Comparison of ENCODE assay signal across 5 fruit fly cellular contexts in genomic region chr2L:5084586-5085257, dm6.
TF ChIP-seq lines count a peak whose summit lies in the region.

No protein-coding gene starts in this region.

- TF ChIP-seq CTCF in whole organism, embryonic (GFP tag; optimal IDR thresholded peaks at IDR 0.05; lab: Kevin White, UChicago), result no peak

TF ChIP-seq in whole organism, adult, 20 proteins besides CTCF, POLR2A, EP300 and RAD21:
- TF ChIP-seq CG12768 (GFP tag; optimal IDR thresholded peaks at IDR 0.05; lab: Kevin White, UChicago) (no peak), kay (GFP tag; lab: Kevin White, UChicago; ENCODE audit: borderline replicate concordance) (peak; percentile 3)

TF ChIP-seq in whole organism, embryonic, 481 proteins besides CTCF, POLR2A, EP300 and RAD21 (continues in another document):
- TF ChIP-seq row (GFP tag; IDR thresholded peaks at IDR 0.05; lab: Robert Waterston, UW) (0 out of 3 replicates have a peak, but pooled peaks have one; percentile 30), CG13894 (tag; optimal IDR thresholded peaks at IDR 0.05; lab: Kevin White, UChicago) (no peak), lola (GFP tag; optimal IDR thresholded peaks at IDR 0.05; lab: Kevin White, UChicago) (no peak), Ravus (GFP tag; IDR thresholded peaks at IDR 0.05; lab: Robert Waterston, UW) (no peak), Dp (GFP tag; optimal IDR thresholded peaks at IDR 0.05; lab: Kevin White, UChicago) (no peak), CG15269 (tag; optimal IDR thresholded peaks at IDR 0.05; lab: Kevin White, UChicago) (no peak), CG14441 (GFP tag; IDR thresholded peaks at IDR 0.05; lab: Robert Waterston, UW) (no peak), Elba2 (GFP tag; optimal IDR thresholded peaks at IDR 0.05; lab: Kevin White, UChicago) (no peak), Lpt (GFP tag; optimal IDR thresholded peaks at IDR 0.05; lab: Kevin White, UChicago) (no peak), CG33213 (GFP tag; optimal IDR thresholded peaks at IDR 0.05; lab: Kevin White, UChicago) (no peak), CG8290 (GFP tag; optimal IDR thresholded peaks at IDR 0.05; lab: Kevin White, UChicago) (no peak), CG8290 (tag; optimal IDR thresholded peaks at IDR 0.05; lab: Kevin White, UChicago) (no peak), YL-1 (GFP tag; optimal IDR thresholded peaks at IDR 0.05; lab: Kevin White, UChicago) (no peak), Asciz (GFP tag; optimal IDR thresholded peaks at IDR 0.05; lab: Kevin White, UChicago) (no peak), Deaf1 (tag; optimal IDR thresholded peaks at IDR 0.05; lab: Kevin White, UChicago) (no peak), dm (GFP tag; optimal IDR thresholded peaks at IDR 0.05; lab: Kevin White, UChicago) (no peak), Scr (GFP tag; IDR thresholded peaks at IDR 0.05; lab: Robert Waterston, UW; ENCODE audit: partially characterized antibody) (no peak), Spps (tag; optimal IDR thresholded peaks at IDR 0.05; lab: Kevin White, UChicago) (no peak), MTF-1 (GFP tag; optimal IDR thresholded peaks at IDR 0.05; lab: Kevin White, UChicago; ENCODE audit: borderline replicate concordance) (no peak), tna (GFP tag; IDR thresholded peaks at IDR 0.05; lab: Robert Waterston, UW; ENCODE audit: partially characterized antibody) (no peak), CHES-1-like (GFP tag; optimal IDR thresholded peaks at IDR 0.05; lab: Kevin White, UChicago) (peak; percentile 20), zen (tag; optimal IDR thresholded peaks at IDR 0.05; lab: Kevin White, UChicago) (no peak)

TF ChIP-seq in whole organism, prepupa, 60 proteins besides CTCF, POLR2A, EP300 and RAD21:
- no peak for TF ChIP-seq CG1621 (tag; optimal IDR thresholded peaks at IDR 0.05; lab: Kevin White, UChicago)
- no peak for TF ChIP-seq CG9139 (GFP tag; optimal IDR thresholded peaks at IDR 0.05; lab: Kevin White, UChicago)
- TF ChIP-seq Met (GFP tag; optimal IDR thresholded peaks at IDR 0.05; lab: Kevin White, UChicago), result peak; percentile 47
- peak; percentile 28 for TF ChIP-seq CG31627 (GFP tag; optimal IDR thresholded peaks at IDR 0.05; lab: Kevin White, UChicago)
- no peak for TF ChIP-seq eg (GFP tag; IDR thresholded peaks at IDR 0.05; lab: Robert Waterston, UW)
- TF ChIP-seq svp (GFP tag; lab: Kevin White, UChicago), result peak; percentile 43
- no peak for TF ChIP-seq CG6792 (GFP tag; optimal IDR thresholded peaks at IDR 0.05; lab: Kevin White, UChicago)
- TF ChIP-seq lz (GFP tag; optimal IDR thresholded peaks at IDR 0.05; lab: Kevin White, UChicago), result peak; percentile 52
- no peak for TF ChIP-seq pdm3 (GFP tag; optimal IDR thresholded peaks at IDR 0.05; lab: Kevin White, UChicago)
- TF ChIP-seq CG32006 (GFP tag; optimal IDR thresholded peaks at IDR 0.05; lab: Kevin White, UChicago), result peak; percentile 20
- peak; percentile 19 for TF ChIP-seq Ets21C (GFP tag; optimal IDR thresholded peaks at IDR 0.05; lab: Kevin White, UChicago)
- TF ChIP-seq ss (GFP tag; optimal IDR thresholded peaks at IDR 0.05; lab: Kevin White, UChicago), result no peak
- peak; percentile 12 for TF ChIP-seq fkh (GFP tag; optimal IDR thresholded peaks at IDR 0.05; lab: Kevin White, UChicago)
- TF ChIP-seq topi (GFP tag; optimal IDR thresholded peaks at IDR 0.05; lab: Kevin White, UChicago), result peak; percentile 24
- peak; percentile 52 for TF ChIP-seq esn (GFP tag; optimal IDR thresholded peaks at IDR 0.05; lab: Kevin White, UChicago)
- no peak for TF ChIP-seq cyc (GFP tag; optimal IDR thresholded peaks at IDR 0.05; lab: Kevin White, UChicago)
- TF ChIP-seq Smox (GFP tag; optimal IDR thresholded peaks at IDR 0.05; lab: Kevin White, UChicago), result no peak
- peak; percentile 29 for TF ChIP-seq Eip78C (GFP tag; lab: Kevin White, UChicago)
- peak; percentile 57 for TF ChIP-seq vri (GFP tag; optimal IDR thresholded peaks at IDR 0.05; lab: Kevin White, UChicago)
- TF ChIP-seq CG6163 (GFP tag; IDR thresholded peaks at IDR 0.05; lab: Robert Waterston, UW), result no peak
- no peak for TF ChIP-seq acj6 (GFP tag; optimal IDR thresholded peaks at IDR 0.05; lab: Kevin White, UChicago)
- TF ChIP-seq Sox14 (GFP tag; optimal IDR thresholded peaks at IDR 0.05; lab: Kevin White, UChicago), result peak; percentile 33
- no peak for TF ChIP-seq salr (GFP tag; optimal IDR thresholded peaks at IDR 0.05; lab: Kevin White, UChicago)
- no peak for TF ChIP-seq CG11762 (GFP tag; optimal IDR thresholded peaks at IDR 0.05; lab: Kevin White, UChicago; ENCODE audit: insufficient read depth)

TF ChIP-seq in whole organism, pupa, 21 proteins besides CTCF, POLR2A, EP300 and RAD21:
- TF ChIP-seq Pif1A (GFP tag; optimal IDR thresholded peaks at IDR 0.05; lab: Kevin White, UChicago) (peak; percentile 5), CG32121 (GFP tag; IDR thresholded peaks at IDR 0.05; lab: Robert Waterston, UW) (peak; percentile 14; the same call in 1 of the 2 replicates), CG15710 (tag; optimal IDR thresholded peaks at IDR 0.05; lab: Kevin White, UChicago) (no peak), EcR (GFP tag; optimal IDR thresholded peaks at IDR 0.05; lab: Kevin White, UChicago) (peak; percentile 5)

TF ChIP-seq in whole organism, wandering third instar larva, 38 proteins besides CTCF, POLR2A, EP300 and RAD21:
- TF ChIP-seq usp (GFP tag; optimal IDR thresholded peaks at IDR 0.05; lab: Kevin White, UChicago) (no peak), CG32264 (GFP tag; optimal IDR thresholded peaks at IDR 0.05; lab: Kevin White, UChicago) (no peak), OdsH (GFP tag; optimal IDR thresholded peaks at IDR 0.05; lab: Kevin White, UChicago) (peak; percentile 63), lola (GFP tag; optimal IDR thresholded peaks at IDR 0.05; lab: Kevin White, UChicago) (no peak), dl (GFP tag; optimal IDR thresholded peaks at IDR 0.05; lab: Kevin White, UChicago; ENCODE audit: insufficient read depth in 1 of 2, partially characterized antibody in 2 of 2) (no peak), Jra (GFP tag; optimal IDR thresholded peaks at IDR 0.05; lab: Kevin White, UChicago) (peak; percentile 48), Hr78 (GFP tag; optimal IDR thresholded peaks at IDR 0.05; lab: Kevin White, UChicago) (no peak), Dif (GFP tag; optimal IDR thresholded peaks at IDR 0.05; lab: Kevin White, UChicago; ENCODE audit: partially characterized antibody) (no peak), pan (optimal IDR thresholded peaks at IDR 0.05; lab: Kevin White, UChicago) (no peak), sage (GFP tag; optimal IDR thresholded peaks at IDR 0.05; lab: Kevin White, UChicago) (no peak), rgr (GFP tag; optimal IDR thresholded peaks at IDR 0.05; lab: Kevin White, UChicago) (peak; percentile 25), CG9705 (GFP tag; optimal IDR thresholded peaks at IDR 0.05; lab: Kevin White, UChicago) (no peak), dsf (GFP tag; optimal IDR thresholded peaks at IDR 0.05; lab: Kevin White, UChicago; ENCODE audit: borderline replicate concordance) (peak; percentile 5), Vsx2 (GFP tag; optimal IDR thresholded peaks at IDR 0.05; lab: Kevin White, UChicago; ENCODE audit: partially characterized antibody) (no peak), dmrt93B (GFP tag; optimal IDR thresholded peaks at IDR 0.05; lab: Kevin White, UChicago) (no peak), br (GFP tag; optimal IDR thresholded peaks at IDR 0.05; lab: Kevin White, UChicago) (peak; percentile 64), sv (GFP tag; optimal IDR thresholded peaks at IDR 0.05; lab: Kevin White, UChicago) (no peak), CrebA (GFP tag; optimal IDR thresholded peaks at IDR 0.05; lab: Kevin White, UChicago; ENCODE audit: borderline replicate concordance) (no peak), Mio (GFP tag; optimal IDR thresholded peaks at IDR 0.05; lab: Kevin White, UChicago) (no peak), N (GFP tag; optimal IDR thresholded peaks at IDR 0.05; lab: Kevin White, UChicago) (no peak), h (GFP tag; optimal IDR thresholded peaks at IDR 0.05; lab: Kevin White, UChicago) (peak; percentile 51), jim (GFP tag; optimal IDR thresholded peaks at IDR 0.05; lab: Kevin White, UChicago) (no peak), Hnf4 (GFP tag; optimal IDR thresholded peaks at IDR 0.05; lab: Kevin White, UChicago) (peak; percentile 44), woc (GFP tag; optimal IDR thresholded peaks at IDR 0.05; lab: Kevin White, UChicago) (peak; percentile 16), HLH106 (tag; optimal IDR thresholded peaks at IDR 0.05; lab: Kevin White, UChicago) (peak; percentile 52), Rel (GFP tag; optimal IDR thresholded peaks at IDR 0.05; lab: Kevin White, UChicago) (no peak), Rel (tag; optimal IDR thresholded peaks at IDR 0.05; lab: Kevin White, UChicago) (no peak), Abd-B (GFP tag; optimal IDR thresholded peaks at IDR 0.05; lab: Kevin White, UChicago) (no peak), foxo (GFP tag; optimal IDR thresholded peaks at IDR 0.05; lab: Kevin White, UChicago) (peak in 1 of 2 experiments; percentile 56), Sp1 (GFP tag; optimal IDR thresholded peaks at IDR 0.05; lab: Kevin White, UChicago) (peak; percentile 30), brk (GFP tag; optimal IDR thresholded peaks at IDR 0.05; lab: Kevin White, UChicago) (no peak), Hr83 (GFP tag; optimal IDR thresholded peaks at IDR 0.05; lab: Kevin White, UChicago; ENCODE audit: poor library complexity, severe bottlenecking) (no peak), GATAd (GFP tag; optimal IDR thresholded peaks at IDR 0.05; lab: Kevin White, UChicago) (peak; percentile 6), tai (GFP tag; optimal IDR thresholded peaks at IDR 0.05; lab: Kevin White, UChicago) (peak; percentile 57), fru (GFP tag; optimal IDR thresholded peaks at IDR 0.05; lab: Kevin White, UChicago) (peak; percentile 71), Dfd (GFP tag; optimal IDR thresholded peaks at IDR 0.05; lab: Kevin White, UChicago) (no peak), ey (GFP tag; optimal IDR thresholded peaks at IDR 0.05; lab: Kevin White, UChicago) (peak; percentile 78), psq (GFP tag; optimal IDR thresholded peaks at IDR 0.05; lab: Kevin White, UChicago) (peak; percentile 28), Myc (optimal IDR thresholded peaks at IDR 0.05; lab: Kevin White, UChicago) (no peak)
